Worm (Caenorhabditis elegans): Measurements from ENCODE around the gene tmem-184.

Gene tmem-184

ce11 chrX:14708176-14708642 is 1.5 kb upstream of the tmem-184 start (continued):
- TF ChIP-seq egl-18 (GFP tag; IDR thresholded peaks at IDR 0.05) (peak; percentile 65; the same call in 1 of the 2 replicates), F49E8.2 (tag; optimal IDR thresholded peaks at IDR 0.05; ENCODE audit: insufficient read depth) (no peak), aptf-3 (GFP tag; IDR thresholded peaks at IDR 0.05) (0 out of 2 replicates have a peak, but pooled peaks have one; percentile 40), lag-1 (GFP tag; IDR thresholded peaks at IDR 0.05) (no peak), lin-54 (GFP tag; optimal IDR thresholded peaks at IDR 0.05) (peak; percentile 55), K11D2.4 (GFP tag; IDR thresholded peaks at IDR 0.05) (peak; percentile 87), ceh-58 (GFP tag; IDR thresholded peaks at IDR 0.05) (no peak), chd-7 (tag; optimal IDR thresholded peaks at IDR 0.05) (peak; percentile 83), B0336.3 (GFP tag; IDR thresholded peaks at IDR 0.05) (peak; percentile 89), C17E4.6 (GFP tag; IDR thresholded peaks at IDR 0.05) (no peak), nhr-27 (tag; optimal IDR thresholded peaks at IDR 0.05) (peak; percentile 3), him-1 (tag; optimal IDR thresholded peaks at IDR 0.05) (no peak), nhr-90 (tag; optimal IDR thresholded peaks at IDR 0.05) (no peak), ccch-3 (GFP tag; optimal IDR thresholded peaks at IDR 0.05) (no peak), ama-1 (optimal IDR thresholded peaks at IDR 0.05) (no peak), ama-1 (GFP tag; optimal IDR thresholded peaks at IDR 0.05) (no peak), T26A5.8 (tag; optimal IDR thresholded peaks at IDR 0.05) (no peak), nfya-2 (GFP tag; IDR thresholded peaks at IDR 0.05) (no peak), tbp1 (GFP tag; optimal IDR thresholded peaks at IDR 0.05) (peak; percentile 51), attf-6 (GFP tag; IDR thresholded peaks at IDR 0.05) (no peak), madf-3 (GFP tag; IDR thresholded peaks at IDR 0.05) (no peak), repo-1 (tag; optimal IDR thresholded peaks at IDR 0.05) (peak; percentile 54), F55B11.4 (tag; optimal IDR thresholded peaks at IDR 0.05; ENCODE audit: borderline replicate concordance, insufficient read depth) (no peak), bed-1 (GFP tag; IDR thresholded peaks at IDR 0.05) (no peak), T07F8.4 (tag; optimal IDR thresholded peaks at IDR 0.05) (peak; percentile 27), ceh-100 (GFP tag; IDR thresholded peaks at IDR 0.05) (peak; percentile 52; the same call in 1 of the 2 replicates), rpc-1 (optimal IDR thresholded peaks at IDR 0.05) (no peak), rpc-1 (tag; optimal IDR thresholded peaks at IDR 0.05) (no peak), ztf-6 (GFP tag; IDR thresholded peaks at IDR 0.05) (no peak), Y53G8AR.9 (GFP tag; conservative IDR thresholded peaks at IDR 0.05) (0 out of 2 replicates have a peak, but pooled peaks have one; percentile 75), xnd-1 (tag; optimal IDR thresholded peaks at IDR 0.05) (no peak), sea-2 (GFP tag; IDR thresholded peaks at IDR 0.05) (no peak), sptf-2 (GFP tag; optimal IDR thresholded peaks at IDR 0.05) (no peak), ztf-25 (GFP tag; IDR thresholded peaks at IDR 0.05) (no peak), D2030.7 (GFP tag; IDR thresholded peaks at IDR 0.05) (no peak), dpff-1 (tag; optimal IDR thresholded peaks at IDR 0.05) (no peak), snpc-3.4 (tag; optimal IDR thresholded peaks at IDR 0.05) (no peak), snpc-1.1 (tag; optimal IDR thresholded peaks at IDR 0.05; ENCODE audit: insufficient read depth) (no peak), Y53F4B.3 (GFP tag; IDR thresholded peaks at IDR 0.05) (no peak), B0035.1 (tag; optimal IDR thresholded peaks at IDR 0.05) (peak; percentile 40), snpc-1.3 (tag; optimal IDR thresholded peaks at IDR 0.05; ENCODE audit: insufficient read depth) (no peak), madf-10 (tag; optimal IDR thresholded peaks at IDR 0.05) (peak; percentile 83), athp-1 (tag; optimal IDR thresholded peaks at IDR 0.05) (peak; percentile 85), lsy-27 (tag; optimal IDR thresholded peaks at IDR 0.05; ENCODE audit: borderline replicate concordance, insufficient read depth) (no peak), ceh-91 (GFP tag; IDR thresholded peaks at IDR 0.05) (no peak), F37B4.10 (GFP tag; IDR thresholded peaks at IDR 0.05) (no peak), lsl-1 (GFP tag; optimal IDR thresholded peaks at IDR 0.05) (no peak), F22D6.2 (tag; optimal IDR thresholded peaks at IDR 0.05) (peak; percentile 44), efl-1 (GFP tag; optimal IDR thresholded peaks at IDR 0.05) (no peak)

All from whole organism, young adult.